Worm (Caenorhabditis elegans) whole organism, young adult: Measurements from ENCODE around the gene spp-30.

Source experiments
- B0035.1 ChIP-seq: sonication (generic microtip); optimal IDR thresholded peaks from 2 replicates; lab custom pipeline; 2016; ENCODE audit warnings: missing genetic modification characterization, mild to moderate bottlenecking, missing compliant biosample characterization, missing genotype, missing genetic modification reagents
- B0261.1 ChIP-seq: sonication (generic microtip); optimal IDR thresholded peaks from 2 replicates; lab custom pipeline; 2016; ENCODE audit warnings: mild to moderate bottlenecking, missing genetic modification characterization, moderate library complexity, missing compliant biosample characterization
- C06A6.2 ChIP-seq: fragments of 200-800 bp; sonication (Bioruptor generic); conservative IDR thresholded peaks from 2 replicates; pipeline ENCODE4 v1.3.6; 2022; ENCODE audit warnings: missing genetic modification characterization, missing compliant biosample characterization
- F33H1.4 ChIP-seq: fragments of 200-800 bp; sonication (Bioruptor generic); IDR thresholded peaks from 2 replicates; pipeline ENCODE4 v1.3.6; 2022; ENCODE audit warnings: missing genetic modification reagents, missing genetic modification characterization, missing compliant biosample characterization
- F37B4.10 ChIP-seq: fragments of 200-800 bp; sonication (Bioruptor generic); IDR thresholded peaks from 2 replicates; pipeline ENCODE4 v1.3.6; 2022; ENCODE audit warnings: missing genetic modification characterization, missing compliant biosample characterization
- F49E8.2 ChIP-seq: sonication (generic microtip); optimal IDR thresholded peaks from 3 replicates; lab custom pipeline; 2017; ENCODE audit warnings: missing genetic modification characterization, mild to moderate bottlenecking, missing compliant biosample characterization, antibody characterized with exemption, moderate library complexity; ENCODE audit not compliant: insufficient read depth
- F55B11.4 ChIP-seq: sonication (generic microtip); optimal IDR thresholded peaks from 2 replicates; lab custom pipeline; 2016; ENCODE audit warnings: missing compliant biosample characterization, missing genetic modification characterization, borderline replicate concordance; ENCODE audit not compliant: insufficient read depth
- F57A8.1 ChIP-seq: fragments of 200-800 bp; sonication (Bioruptor generic); optimal IDR thresholded peaks from 2 replicates; lab custom pipeline; 2018; ENCODE audit warnings: mild to moderate bottlenecking, missing genetic modification characterization, moderate library complexity, missing compliant biosample characterization
- T26A5.8 ChIP-seq: sonication (generic microtip); optimal IDR thresholded peaks from 2 replicates; lab custom pipeline; 2016; ENCODE audit warnings: missing genetic modification characterization, missing compliant biosample characterization
- Y53G8AR.9 ChIP-seq: fragments of 200-800 bp; sonication (Bioruptor generic); conservative IDR thresholded peaks from 2 replicates; pipeline ENCODE4 v1.3.6; 2022; ENCODE audit warnings: missing genetic modification reagents, missing genetic modification characterization, missing compliant biosample characterization
- Y56A3A.18 ChIP-seq: fragments of 200-800 bp; sonication (Bioruptor generic); IDR thresholded peaks from 2 replicates; pipeline ENCODE4 v1.3.6; 2022; ENCODE audit warnings: missing genetic modification reagents, missing genetic modification characterization, missing compliant biosample characterization
- Y67H2A.10 ChIP-seq: fragments of 200-800 bp; sonication (Bioruptor generic); conservative IDR thresholded peaks from 2 replicates; pipeline ENCODE4 v1.3.6; 2022; ENCODE audit warnings: missing genetic modification reagents, missing genetic modification characterization, missing compliant biosample characterization
- Y79H2A.3 ChIP-seq: fragments of 200-800 bp; sonication (Bioruptor generic); conservative IDR thresholded peaks from 2 replicates; pipeline ENCODE4 v1.3.6; 2022; ENCODE audit warnings: missing genetic modification reagents, missing genetic modification characterization, missing compliant biosample characterization
- akir-1 ChIP-seq: fragments of 200-800 bp; sonication (Bioruptor generic); optimal IDR thresholded peaks from 2 replicates; lab custom pipeline; 2018; ENCODE audit warnings: mild to moderate bottlenecking, missing genetic modification characterization, moderate library complexity, missing compliant biosample characterization
- aptf-3 ChIP-seq: fragments of 200-800 bp; sonication (Bioruptor generic); IDR thresholded peaks from 2 replicates; pipeline ENCODE4 v1.3.6; 2022; ENCODE audit warnings: missing genetic modification characterization, missing compliant biosample characterization
- attf-3 ChIP-seq: fragments of 200-800 bp; sonication (Bioruptor generic); conservative IDR thresholded peaks from 2 replicates; pipeline ENCODE4 v1.3.6; 2022; ENCODE audit warnings: missing genetic modification reagents, missing genetic modification characterization, missing compliant biosample characterization
- bed-2 ChIP-seq: fragments of 200-800 bp; sonication (Bioruptor generic); IDR thresholded peaks from 2 replicates; pipeline ENCODE4 v1.3.6; 2022; ENCODE audit warnings: missing genetic modification reagents, missing genetic modification characterization, missing compliant biosample characterization
- ceh-40 ChIP-seq: fragments of 200-800 bp; sonication (Bioruptor generic); IDR thresholded peaks from 2 replicates; pipeline ENCODE4 v1.3.6; 2022; ENCODE audit warnings: missing genetic modification characterization, missing compliant biosample characterization
- ceh-79 ChIP-seq: sonication (generic microtip); optimal IDR thresholded peaks from 2 replicates; lab custom pipeline; 2017; ENCODE audit warnings: mild to moderate bottlenecking, missing genetic modification characterization, missing compliant biosample characterization
- egl-18 ChIP-seq: fragments of 200-800 bp; sonication (Bioruptor generic); IDR thresholded peaks from 2 replicates; pipeline ENCODE4 v1.3.6; 2022; ENCODE audit warnings: missing genetic modification reagents, missing genetic modification characterization, missing compliant biosample characterization
- lin-54 ChIP-seq: fragments of 200-800 bp; sonication (Bioruptor generic); optimal IDR thresholded peaks from 2 replicates; lab custom pipeline; 2018; ENCODE audit warnings: mild to moderate bottlenecking, missing genetic modification characterization, missing compliant biosample characterization
- lir-1 ChIP-seq: fragments of 200-800 bp; sonication (Bioruptor generic); conservative IDR thresholded peaks from 2 replicates; pipeline ENCODE4 v1.3.6; 2022; ENCODE audit warnings: missing genetic modification reagents, missing genetic modification characterization, missing compliant biosample characterization
- lsl-1 ChIP-seq: fragments of 200-800 bp; sonication (Bioruptor generic); optimal IDR thresholded peaks from 2 replicates; lab custom pipeline; 2018; ENCODE audit warnings: mild to moderate bottlenecking, missing genetic modification characterization, moderate library complexity, missing compliant biosample characterization
- madf-6 ChIP-seq: fragments of 200-800 bp; sonication (Bioruptor generic); IDR thresholded peaks from 2 replicates; pipeline ENCODE4 v1.3.6; 2022; ENCODE audit warnings: missing genetic modification reagents, missing genetic modification characterization, missing compliant biosample characterization
- mxl-1 ChIP-seq: sonication (generic microtip); optimal IDR thresholded peaks from 2 replicates; lab custom pipeline; 2016; ENCODE audit warnings: missing genetic modification characterization, missing compliant biosample characterization
- nfyb-1 ChIP-seq: fragments of 200-800 bp; sonication (Bioruptor generic); IDR thresholded peaks from 2 replicates; pipeline ENCODE4 v1.3.6; 2022; ENCODE audit warnings: missing genetic modification reagents, missing genetic modification characterization, missing compliant biosample characterization
- nhr-80 ChIP-seq: sonication (generic microtip); optimal IDR thresholded peaks from 2 replicates; lab custom pipeline; 2016; ENCODE audit warnings: missing genetic modification characterization, missing compliant biosample characterization
- nhr-90 ChIP-seq: sonication (generic microtip); optimal IDR thresholded peaks from 2 replicates; lab custom pipeline; 2016; ENCODE audit warnings: missing genotype, mild to moderate bottlenecking, missing genetic modification characterization, missing compliant biosample characterization
- pbrm-1 ChIP-seq: fragments of 200-800 bp; sonication (Bioruptor generic); IDR thresholded peaks from 2 replicates; pipeline ENCODE4 v1.3.6; 2022; ENCODE audit warnings: missing genetic modification reagents, missing genetic modification characterization, missing compliant biosample characterization
- pha-4 ChIP-seq: fragments of 150-350 bp; sonication (generic microtip); optimal IDR thresholded peaks from 2 replicates; lab custom pipeline; 2014; ENCODE audit warnings: missing biosample characterization, missing genetic modification reagents, missing genetic modification characterization
- repo-1 ChIP-seq: sonication (generic microtip); optimal IDR thresholded peaks from 2 replicates; lab custom pipeline; 2017; ENCODE audit warnings: mild to moderate bottlenecking, missing genetic modification characterization, missing compliant biosample characterization
- snpc-1.1 ChIP-seq: sonication (generic microtip); optimal IDR thresholded peaks from 2 replicates; lab custom pipeline; 2017; ENCODE audit warnings: missing genetic modification characterization, mild to moderate bottlenecking, missing compliant biosample characterization, antibody characterized with exemption, moderate library complexity, missing genotype, missing genetic modification reagents; ENCODE audit not compliant: insufficient read depth
- snpc-1.3 ChIP-seq: sonication (generic microtip); optimal IDR thresholded peaks from 2 replicates; lab custom pipeline; 2017; ENCODE audit warnings: missing genetic modification characterization, mild to moderate bottlenecking, missing compliant biosample characterization, antibody characterized with exemption, moderate library complexity, missing genotype, missing genetic modification reagents; ENCODE audit not compliant: insufficient read depth
- sptf-2 ChIP-seq: fragments of 200-800 bp; sonication (Bioruptor generic); optimal IDR thresholded peaks from 2 replicates; lab custom pipeline; 2018; ENCODE audit warnings: mild to moderate bottlenecking, missing genetic modification characterization, missing compliant biosample characterization
- tlf-1 ChIP-seq: fragments of 200-800 bp; sonication (Bioruptor generic); optimal IDR thresholded peaks from 2 replicates; lab custom pipeline; 2018; ENCODE audit warnings: mild to moderate bottlenecking, missing genetic modification characterization, missing compliant biosample characterization
- zfh-2 ChIP-seq: fragments of 200-800 bp; sonication (Bioruptor generic); conservative IDR thresholded peaks from 2 replicates; pipeline ENCODE4 v1.3.6; 2022; ENCODE audit warnings: missing genetic modification reagents, missing genetic modification characterization, missing compliant biosample characterization
- ztf-18 ChIP-seq: sonication (generic microtip); optimal IDR thresholded peaks from 2 replicates; lab custom pipeline; 2016; ENCODE audit warnings: missing genotype, mild to moderate bottlenecking, missing genetic modification characterization, missing compliant biosample characterization
- ztf-25 ChIP-seq: fragments of 200-800 bp; sonication (Bioruptor generic); IDR thresholded peaks from 2 replicates; pipeline ENCODE4 v1.3.6; 2022; ENCODE audit warnings: missing genetic modification reagents, missing genetic modification characterization, missing compliant biosample characterization
- ztf-28 ChIP-seq: fragments of 200-800 bp; sonication (Bioruptor generic); IDR thresholded peaks from 2 replicates; pipeline ENCODE4 v1.3.6; 2022; ENCODE audit warnings: missing genetic modification reagents, missing genetic modification characterization, missing compliant biosample characterization
- ztf-6 ChIP-seq: fragments of 200-800 bp; sonication (Bioruptor generic); IDR thresholded peaks from 2 replicates; pipeline ENCODE4 v1.3.6; 2022; ENCODE audit warnings: missing genetic modification reagents, missing genetic modification characterization, missing compliant biosample characterization

Gene spp-30

DNA sequence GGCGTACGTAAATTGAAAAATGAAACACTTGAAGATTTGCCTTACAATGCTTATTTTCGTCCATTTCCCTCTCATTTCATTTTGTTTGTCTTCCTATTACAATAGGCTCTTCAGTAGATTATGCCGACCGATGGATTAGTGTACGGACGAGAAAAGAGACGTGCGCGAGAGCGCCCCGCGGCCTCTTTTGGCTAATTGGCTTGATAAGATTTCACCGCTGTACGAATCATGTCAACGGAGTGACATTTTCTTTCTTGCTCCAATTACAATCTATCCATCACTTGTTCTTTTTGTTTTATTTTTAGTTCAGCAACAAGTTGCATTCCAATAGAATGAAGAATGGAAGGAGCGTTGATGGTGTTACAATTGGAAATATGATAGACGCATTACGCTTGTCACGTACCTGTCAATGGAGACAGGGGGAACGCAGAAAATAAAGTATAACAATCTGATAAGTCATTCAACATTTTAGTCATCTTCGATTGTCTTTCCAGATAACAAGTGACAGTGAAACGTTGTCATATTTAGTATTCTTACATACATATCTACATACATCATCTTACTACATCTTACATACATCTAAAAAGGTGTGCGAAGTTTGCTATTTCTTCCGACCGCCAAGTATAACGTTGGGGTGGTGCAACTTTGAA is 20.2 kb downstream of the spp-30 start (continued):
- TF ChIP-seq Y56A3A.18 (no peak), ztf-6 (GFP tag; lab: Robert Waterston, UW) (no peak), ztf-25 (GFP tag; lab: Robert Waterston, UW) (no peak), Y53G8AR.9 (GFP tag; lab: Robert Waterston, UW) (0 out of 2 replicates have a peak, but pooled peaks have one; percentile 21), zfh-2 (GFP tag; lab: Robert Waterston, UW) (no peak), Y67H2A.10 (GFP tag; lab: Robert Waterston, UW) (no peak), B0261.1 (tag; lab: Kevin White, UChicago) (no peak)
- TF ChIP-seq, all 124 proteins: peak for 7

DNA sequence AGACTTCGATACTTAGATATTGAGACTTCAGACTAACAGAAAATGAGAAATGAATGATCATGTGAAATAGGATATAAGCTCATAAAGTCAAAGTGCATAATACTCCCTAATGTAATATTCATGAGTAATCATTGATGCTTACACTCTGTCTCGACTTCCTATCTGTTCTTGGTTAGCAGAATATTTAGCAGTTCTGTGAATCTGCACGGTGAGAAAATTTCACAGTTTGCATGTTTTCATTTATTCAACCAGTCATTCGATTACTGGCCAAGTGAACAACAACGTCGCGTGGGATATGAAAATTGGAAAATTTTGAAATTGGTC is 21.0 kb downstream of the spp-30 start:
- TF ChIP-seq lir-1 (GFP tag; lab: Robert Waterston, UW) (no peak), lsl-1 (GFP tag; lab: Kevin White, UChicago) (no peak), egl-18 (GFP tag; lab: Robert Waterston, UW) (no peak), ztf-18 (tag; lab: Kevin White, UChicago) (no peak), tlf-1 (GFP tag; lab: Kevin White, UChicago) (no peak), F57A8.1 (GFP tag; lab: Kevin White, UChicago) (no peak), repo-1 (no peak)

DNA sequence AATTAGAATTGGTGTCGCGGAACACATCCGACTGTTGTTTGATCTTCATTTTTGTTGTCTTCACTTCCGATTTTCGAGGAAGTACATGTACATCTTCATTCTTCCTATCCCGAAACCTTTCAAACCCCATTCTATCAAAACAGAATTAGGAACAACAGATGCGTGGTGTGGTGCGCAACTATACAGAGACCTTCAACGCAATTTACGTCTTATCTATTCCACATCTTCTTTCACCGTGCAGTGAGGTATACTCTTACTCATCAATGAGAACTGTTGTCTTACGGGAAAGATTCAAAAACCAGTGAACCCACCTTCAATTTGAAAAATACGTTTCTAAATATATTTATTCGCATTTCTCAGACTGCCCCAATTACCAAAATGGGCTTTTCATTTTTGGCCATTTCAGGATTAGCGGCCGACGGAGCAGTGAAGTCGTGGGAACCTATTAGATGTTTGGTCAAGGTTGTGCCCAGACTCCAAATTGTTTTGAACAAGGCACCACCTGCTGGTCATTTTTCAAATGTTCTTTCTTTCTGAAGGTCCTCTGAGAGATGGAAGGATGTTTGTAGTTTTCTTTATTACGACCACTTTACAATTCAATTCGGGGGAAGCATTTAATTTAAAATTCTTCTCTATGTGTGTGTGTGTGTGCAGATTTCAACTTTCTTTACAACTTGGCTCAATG is 21.5 kb downstream of the spp-30 start:
- no peak for TF ChIP-seq B0035.1 (tag; lab: Kevin White, UChicago)
- no peak for TF ChIP-seq zfh-2 (GFP tag; lab: Robert Waterston, UW)
- no peak for TF ChIP-seq lin-54 (GFP tag; lab: Kevin White, UChicago)
- no peak for TF ChIP-seq nfyb-1
- no peak for TF ChIP-seq nhr-80 (tag; lab: Kevin White, UChicago)
- TF ChIP-seq ztf-28 (GFP tag; lab: Robert Waterston, UW), result no peak
- no peak for TF ChIP-seq F33H1.4
- no peak for TF ChIP-seq T26A5.8 (tag; lab: Kevin White, UChicago)
- no peak for TF ChIP-seq attf-3
- TF ChIP-seq pha-4 (tag; lab: Kevin White, UChicago), result no peak
- no peak for TF ChIP-seq C06A6.2 (GFP tag; lab: Robert Waterston, UW)
- TF ChIP-seq mxl-1, result no peak
- no peak for TF ChIP-seq F49E8.2 (tag; lab: Kevin White, UChicago)
- TF ChIP-seq Y79H2A.3 (GFP tag; lab: Robert Waterston, UW), result no peak
- no peak for TF ChIP-seq akir-1 (GFP tag; lab: Kevin White, UChicago)
- TF ChIP-seq madf-6 (GFP tag; lab: Robert Waterston, UW), result no peak
- no peak for TF ChIP-seq nhr-90 (tag; lab: Kevin White, UChicago)
- no peak for TF ChIP-seq pbrm-1 (GFP tag; lab: Robert Waterston, UW)
- TF ChIP-seq, all 124 proteins: peak for 0

DNA sequence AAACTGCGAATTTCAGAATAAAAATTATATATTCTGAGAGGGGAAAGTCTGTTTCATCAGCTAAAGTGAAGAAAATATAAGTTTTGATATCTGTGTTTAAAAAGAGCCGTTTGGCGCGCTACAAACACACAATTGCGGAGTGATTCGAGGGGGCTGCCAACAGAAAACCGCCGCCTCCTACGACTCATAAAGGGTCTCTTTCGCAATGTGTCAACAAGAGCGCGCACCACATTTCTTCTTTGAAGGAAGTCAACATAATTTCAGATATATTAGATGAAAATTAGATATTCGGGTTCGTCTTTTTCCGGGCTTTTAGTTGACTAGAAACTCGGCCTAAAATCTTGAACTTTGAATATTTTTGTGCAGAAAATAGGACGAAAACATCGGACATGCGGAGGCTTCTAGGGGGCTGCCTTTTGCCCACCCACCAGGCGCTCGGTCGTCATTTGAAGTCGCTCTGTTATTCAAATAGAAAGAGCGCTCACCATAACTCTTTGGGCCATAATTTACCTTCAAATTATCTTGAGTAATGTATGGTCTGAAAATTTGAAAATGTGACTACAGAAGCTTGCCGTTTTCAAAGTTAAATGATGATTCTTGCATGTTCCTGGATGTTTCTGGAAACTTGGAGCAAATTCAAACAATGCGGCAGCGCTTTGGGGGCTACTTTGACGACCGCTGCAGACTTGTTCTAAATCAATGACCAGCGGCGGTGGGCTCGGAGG is 22.6 kb downstream of the spp-30 start:
- 0 out of 2 replicates have a peak, but pooled peaks have one; percentile 35 for TF ChIP-seq F37B4.10 (GFP tag; lab: Robert Waterston, UW)
- no peak for TF ChIP-seq snpc-1.1 (tag; lab: Kevin White, UChicago)
- no peak for TF ChIP-seq snpc-1.3
- peak; percentile 58; the same call in 1 of the 2 replicates for TF ChIP-seq ztf-25 (GFP tag; lab: Robert Waterston, UW)
- TF ChIP-seq bed-2 (GFP tag; lab: Robert Waterston, UW), result no peak
- TF ChIP-seq ztf-18 (tag; lab: Kevin White, UChicago), result peak; percentile 70
- TF ChIP-seq F55B11.4 (tag; lab: Kevin White, UChicago), result no peak
- peak; percentile 61 for TF ChIP-seq ceh-79
- no peak for TF ChIP-seq ztf-28 (GFP tag; lab: Robert Waterston, UW)
- TF ChIP-seq F57A8.1 (GFP tag; lab: Kevin White, UChicago), result peak; percentile 68
- TF ChIP-seq ceh-40, result no peak
- no peak for TF ChIP-seq Y56A3A.18
- TF ChIP-seq sptf-2 (GFP tag; lab: Kevin White, UChicago), result no peak
- TF ChIP-seq mxl-1, result peak; percentile 33
- TF ChIP-seq aptf-3 (GFP tag; lab: Robert Waterston, UW), result no peak
